Fruit fly (Drosophila melanogaster) whole organism, embryonic: ENCODE measurements around the gene dsf.

Experiments used
- ATbp ChIP-seq: fragments of 200-800 bp; sonication (Bioruptor generic); optimal IDR thresholded peaks from 2 replicates; lab custom pipeline; 2017; ENCODE audit warnings: missing biosample characterization, mild to moderate bottlenecking, missing genetic modification characterization, missing genetic modification reagents
- Atf6 ChIP-seq: fragments of 200-800 bp; sonication (Bioruptor generic); IDR thresholded peaks from 2 replicates; pipeline ENCODE4 v1.3.6; 2022; ENCODE audit warnings: missing biosample characterization, missing genetic modification characterization
- CG10147 ChIP-seq: fragments of 200-800 bp; sonication (Bioruptor generic); optimal IDR thresholded peaks from 2 replicates; lab custom pipeline; 2019; ENCODE audit warnings: missing biosample characterization, mild to moderate bottlenecking, missing genetic modification characterization, moderate library complexity
- CG11085 ChIP-seq: fragments of 200-800 bp; sonication (Bioruptor generic); IDR thresholded peaks from 2 replicates; pipeline ENCODE4 v1.3.6; 2022; ENCODE audit warnings: missing biosample characterization, missing genetic modification characterization
- CG11093 ChIP-seq: fragments of 200-800 bp; sonication (Bioruptor generic); IDR thresholded peaks from 3 replicates; pipeline ENCODE4 v1.3.6; 2022; ENCODE audit warnings: missing biosample characterization, missing genetic modification characterization
- CG12659 ChIP-seq: fragments of 200-800 bp; sonication (Bioruptor generic); optimal IDR thresholded peaks from 3 replicates; lab custom pipeline; 2017; ENCODE audit warnings: mild to moderate bottlenecking, missing biosample characterization, missing genetic modification reagents, missing genetic modification characterization
- CG12744 ChIP-seq: fragments of 200-800 bp; sonication (Bioruptor generic); optimal IDR thresholded peaks from 2 replicates; lab custom pipeline; 2016; ENCODE audit warnings: missing biosample characterization, missing genetic modification characterization
- CG13775 ChIP-seq: fragments of 200-800 bp; sonication (Bioruptor generic); optimal IDR thresholded peaks from 3 replicates; lab custom pipeline; 2017; ENCODE audit warnings: missing biosample characterization, mild to moderate bottlenecking, missing genetic modification characterization
- CG15011 ChIP-seq: fragments of 200-800 bp; sonication (Bioruptor generic); optimal IDR thresholded peaks from 3 replicates; lab custom pipeline; 2018; ENCODE audit warnings: missing biosample characterization, mild to moderate bottlenecking, missing genetic modification characterization
- CG1602 ChIP-seq: fragments of 200-800 bp; sonication (Bioruptor generic); optimal IDR thresholded peaks from 3 replicates; lab custom pipeline; 2016; ENCODE audit warnings: missing biosample characterization, missing genetic modification characterization
- CG1603 ChIP-seq: fragments of 200-800 bp; sonication (Bioruptor generic); optimal IDR thresholded peaks from 2 replicates; lab custom pipeline; 2019; ENCODE audit warnings: missing biosample characterization, mild to moderate bottlenecking, missing genetic modification characterization, moderate library complexity
- CG16813 ChIP-seq: fragments of 200-800 bp; sonication (Bioruptor generic); IDR thresholded peaks from 3 replicates; pipeline ENCODE4 v1.3.6; 2022; ENCODE audit warnings: missing biosample characterization, missing genetic modification characterization; ENCODE audit not compliant: partially characterized antibody
- CG17186 ChIP-seq: fragments of 200-800 bp; sonication (Bioruptor generic); optimal IDR thresholded peaks from 3 replicates; lab custom pipeline; 2017; ENCODE audit warnings: missing biosample characterization, missing genetic modification reagents, missing genetic modification characterization
- CG17912 ChIP-seq: fragments of 200-800 bp; sonication (Bioruptor generic); optimal IDR thresholded peaks from 2 replicates; lab custom pipeline; 2018; ENCODE audit warnings: missing biosample characterization, mild to moderate bottlenecking, missing genetic modification characterization
- CG31224 ChIP-seq: fragments of 200-800 bp; sonication (Bioruptor generic); IDR thresholded peaks from 2 replicates; pipeline ENCODE4 v1.3.6; 2022; ENCODE audit warnings: missing biosample characterization, missing genetic modification characterization
- CG34422 ChIP-seq: fragments of 200-800 bp; sonication (Bioruptor generic); IDR thresholded peaks from 3 replicates; pipeline ENCODE4 v1.3.6; 2022; ENCODE audit warnings: missing biosample characterization, missing genetic modification characterization
- CG3995 ChIP-seq: fragments of 200-800 bp; sonication (Bioruptor generic); optimal IDR thresholded peaks from 3 replicates; lab custom pipeline; 2016; ENCODE audit warnings: missing biosample characterization, missing genetic modification characterization
- CG6683 ChIP-seq: fragments of 200-800 bp; sonication (Bioruptor generic); optimal IDR thresholded peaks from 2 replicates; lab custom pipeline; 2017; ENCODE audit warnings: missing biosample characterization, mild to moderate bottlenecking, missing genetic modification characterization, missing genetic modification reagents
- CG7271 ChIP-seq: fragments of 200-800 bp; sonication (Bioruptor generic); optimal IDR thresholded peaks from 2 replicates; lab custom pipeline; 2018; ENCODE audit warnings: missing biosample characterization, mild to moderate bottlenecking, missing genetic modification characterization, moderate library complexity
- CG9797 ChIP-seq: fragments of 200-800 bp; sonication (Bioruptor generic); optimal IDR thresholded peaks from 3 replicates; lab custom pipeline; 2018; ENCODE audit warnings: missing biosample characterization, mild to moderate bottlenecking, missing genetic modification characterization
- E2f2 ChIP-seq: fragments of 200-800 bp; sonication (Bioruptor generic); IDR thresholded peaks from 2 replicates; pipeline ENCODE4 v1.3.6; 2022; ENCODE audit warnings: missing biosample characterization, missing genetic modification characterization
- ERR ChIP-seq: fragments of 200-800 bp; sonication (Bioruptor generic); optimal IDR thresholded peaks from 2 replicates; lab custom pipeline; 2016; ENCODE audit warnings: missing biosample characterization, missing genetic modification characterization
- Hand ChIP-seq: fragments of 200-800 bp; sonication (Bioruptor generic); optimal IDR thresholded peaks from 2 replicates; lab custom pipeline; 2017; ENCODE audit warnings: mild to moderate bottlenecking, missing biosample characterization, missing genetic modification reagents, missing genetic modification characterization
- Med ChIP-seq: fragments of 200-800 bp; sonication (Bioruptor generic); peaks from one replicate; lab custom pipeline; 2016; ENCODE audit warnings: missing biosample characterization, missing genetic modification characterization, mild to moderate bottlenecking, inconsistent platforms, moderate library complexity
- NK7.1 ChIP-seq: fragments of 200-800 bp; sonication (Bioruptor generic); optimal IDR thresholded peaks from 3 replicates; lab custom pipeline; 2016; ENCODE audit warnings: missing biosample characterization, missing genetic modification characterization
- Opbp ChIP-seq: fragments of 200-800 bp; sonication (Bioruptor generic); IDR thresholded peaks from 3 replicates; pipeline ENCODE4 v1.3.6; 2022; ENCODE audit warnings: missing biosample characterization, missing genetic modification characterization; ENCODE audit not compliant: partially characterized antibody
- ash1 ChIP-seq: fragments of 200-800 bp; sonication (Bioruptor generic); optimal IDR thresholded peaks from 2 replicates; lab custom pipeline; 2018; ENCODE audit warnings: missing biosample characterization, mild to moderate bottlenecking, missing genetic modification characterization
- bcd ChIP-seq: fragments of 200-800 bp; sonication (Bioruptor generic); optimal IDR thresholded peaks from 2 replicates; lab custom pipeline; 2017; ENCODE audit warnings: missing biosample characterization, mild to moderate bottlenecking, missing genetic modification characterization
- chif ChIP-seq, 2 experiments: fragments of 200-800 bp; sonication (Bioruptor generic); optimal IDR thresholded peaks; 3 replicates each; lab custom pipeline; 2016; ENCODE audit warnings: missing biosample characterization in 2 of 2, missing genetic modification characterization in 2 of 2
- crp ChIP-seq, 2 experiments: fragments of 200-800 bp; sonication (Bioruptor generic); optimal IDR thresholded peaks; 2 replicates in 1 of 2; 3 replicates in 1 of 2; lab custom pipeline; 2017; ENCODE audit warnings: missing biosample characterization in 2 of 2, missing genetic modification characterization in 2 of 2, mild to moderate bottlenecking in 1 of 2, moderate library complexity in 1 of 2
- dysf ChIP-seq: fragments of 200-800 bp; sonication (Bioruptor generic); IDR thresholded peaks from 3 replicates; pipeline ENCODE4 v1.3.6; 2022; ENCODE audit warnings: missing biosample characterization, missing genetic modification characterization
- ems ChIP-seq: fragments of 200-800 bp; sonication (Bioruptor generic); optimal IDR thresholded peaks from 3 replicates; lab custom pipeline; 2016; ENCODE audit warnings: missing biosample characterization, missing genetic modification characterization
- eyg ChIP-seq: fragments of 200-800 bp; sonication (Bioruptor generic); optimal IDR thresholded peaks from 3 replicates; lab custom pipeline; 2016; ENCODE audit warnings: missing biosample characterization, missing genetic modification characterization
- hbn ChIP-seq: fragments of 200-800 bp; sonication (Bioruptor generic); IDR thresholded peaks from 2 replicates; pipeline ENCODE4 v1.3.6; 2022; ENCODE audit warnings: missing biosample characterization, missing genetic modification characterization; ENCODE audit not compliant: partially characterized antibody
- hkb ChIP-seq, 2 experiments: fragments of 200-800 bp in 1 of 2; fragments of >200 bp in 1 of 2; sonication (Bioruptor generic) in 1 of 2; IDR thresholded peaks in 1 of 2; optimal IDR thresholded peaks in 1 of 2; 2 replicates each; pipeline versions ENCODE4 v1.3.6 to Lab custom; 2017 to 2022; ENCODE audit warnings: missing biosample characterization in 1 of 2, missing genetic modification characterization in 1 of 2
- klu ChIP-seq: fragments of 200-800 bp; sonication (Bioruptor generic); IDR thresholded peaks from 2 replicates; pipeline ENCODE4 v1.3.6; 2022; ENCODE audit warnings: missing biosample characterization, missing genetic modification characterization
- maf-S ChIP-seq: fragments of 200-800 bp; sonication (Bioruptor generic); optimal IDR thresholded peaks from 2 replicates; lab custom pipeline; 2016; ENCODE audit warnings: missing biosample characterization, missing genetic modification characterization
- onecut ChIP-seq: fragments of 200-800 bp; sonication (Bioruptor generic); IDR thresholded peaks from 2 replicates; pipeline ENCODE4 v1.3.6; 2022; ENCODE audit warnings: missing biosample characterization, missing genetic modification characterization
- pzg ChIP-seq: fragments of 200-800 bp; sonication (Bioruptor generic); optimal IDR thresholded peaks from 3 replicates; lab custom pipeline; 2018; ENCODE audit warnings: missing biosample characterization, mild to moderate bottlenecking, missing genetic modification characterization, moderate library complexity
- row ChIP-seq: fragments of 200-800 bp; sonication (Bioruptor generic); IDR thresholded peaks from 3 replicates; pipeline ENCODE4 v1.3.6; 2022; ENCODE audit warnings: missing biosample characterization, missing genetic modification characterization
- salm ChIP-seq: fragments of 200-800 bp; sonication (Bioruptor generic); optimal IDR thresholded peaks from 2 replicates; lab custom pipeline; 2018; ENCODE audit warnings: missing biosample characterization, mild to moderate bottlenecking, missing genetic modification characterization
- schlank ChIP-seq: fragments of 200-800 bp; sonication (Bioruptor generic); optimal IDR thresholded peaks from 2 replicates; lab custom pipeline; 2018; ENCODE audit warnings: missing biosample characterization, mild to moderate bottlenecking, missing genetic modification characterization
- twi ChIP-seq: fragments of 200-800 bp; optimal IDR thresholded peaks from 2 replicates; lab custom pipeline; 2019; ENCODE audit warnings: missing biosample characterization, mild to moderate bottlenecking, missing genetic modification characterization, moderate library complexity
- unpg ChIP-seq: fragments of 200-800 bp; sonication (Bioruptor generic); optimal IDR thresholded peaks from 3 replicates; lab custom pipeline; 2018; ENCODE audit warnings: missing biosample characterization, mild to moderate bottlenecking, missing genetic modification characterization, moderate library complexity

The dsf gene

DNA sequence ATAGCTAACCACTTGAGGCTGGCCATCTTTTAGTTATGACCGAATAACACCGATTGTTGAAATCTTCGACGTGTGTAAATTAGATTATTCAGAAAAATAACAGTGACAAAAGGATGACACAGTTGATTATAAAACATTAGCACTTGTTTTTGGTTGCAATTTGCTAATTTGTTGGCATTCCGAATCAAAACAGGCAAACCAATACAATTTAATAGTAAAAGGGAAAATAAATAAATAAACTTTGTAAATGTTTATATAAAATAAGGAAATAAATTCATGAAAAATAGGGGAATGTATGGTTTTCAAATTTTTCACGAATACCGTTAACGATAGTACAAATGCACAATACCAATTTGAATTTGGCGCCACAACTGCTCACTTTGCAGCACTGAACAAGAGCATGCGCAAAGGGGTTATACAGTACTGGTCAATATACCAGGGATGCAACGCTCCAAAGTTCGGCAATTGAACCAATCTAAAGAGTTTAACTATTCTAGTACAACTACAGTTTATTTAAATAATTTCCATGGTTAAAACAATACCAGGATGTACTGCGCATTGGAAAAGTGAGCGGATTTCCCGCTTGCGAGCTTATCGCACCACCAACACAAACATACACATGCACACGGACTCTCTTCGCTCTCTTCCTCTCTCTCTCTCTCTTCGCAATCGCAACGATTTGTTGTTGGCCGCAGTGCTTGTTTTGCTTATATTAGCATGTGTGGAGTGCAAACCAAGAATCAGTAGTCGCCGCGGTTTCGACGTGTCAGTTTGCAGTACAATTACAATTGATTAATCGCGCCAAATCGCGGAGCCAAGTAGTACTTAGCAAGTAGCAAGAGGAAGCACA lies 17.7 kb downstream of the dsf start, which contains the start of the genes Sfp26Ad and Gpdh1 (continued):
- TF ChIP-seq chif (GFP tag; optimal IDR thresholded peaks at IDR 0.05; lab: Kevin White, UChicago), result peak; percentile 68 to 76
- TF ChIP-seq bcd (GFP tag; lab: Kevin White, UChicago), result peak; percentile 73
- peak; percentile 62 for TF ChIP-seq Hand (GFP tag; lab: Kevin White, UChicago)
- peak; percentile 96 for TF ChIP-seq pzg (GFP tag; lab: Kevin White, UChicago)
- TF ChIP-seq CG6683 (GFP tag; lab: Kevin White, UChicago), result peak; percentile 30
- TF ChIP-seq CG1603 (tag; lab: Kevin White, UChicago), result peak; percentile 82
- TF ChIP-seq hbn, result no peak; the same call in 1 of the 2 replicates
- peak; percentile 79 for TF ChIP-seq CG1602 (GFP tag; lab: Kevin White, UChicago)
- peak; percentile 72 for TF ChIP-seq CG13775 (GFP tag; lab: Kevin White, UChicago)
- TF ChIP-seq CG12659 (GFP tag; lab: Kevin White, UChicago), result peak; percentile 84
- TF ChIP-seq CG12744 (GFP tag; lab: Kevin White, UChicago), result peak; percentile 38
- peak; percentile 71 for TF ChIP-seq eyg (GFP tag; lab: Kevin White, UChicago)
- peak; percentile 56; the same call in 1 of the 2 replicates for TF ChIP-seq CG11085
- TF ChIP-seq CG3995 (GFP tag; lab: Kevin White, UChicago), result peak; percentile 50
- no peak for TF ChIP-seq CG11093 (GFP tag; lab: Robert Waterston, UW)
- peak in 1 of 2 experiments; percentile 49 for TF ChIP-seq crp (GFP tag; optimal IDR thresholded peaks at IDR 0.05; lab: Kevin White, UChicago)
- peak; percentile 87 for TF ChIP-seq ems
- peak; percentile 77 for TF ChIP-seq CG17186 (GFP tag; lab: Kevin White, UChicago)
- TF ChIP-seq maf-S (GFP tag; lab: Kevin White, UChicago), result peak; percentile 80
- TF ChIP-seq schlank (tag; lab: Kevin White, UChicago), result no peak
- peak; percentile 37 for TF ChIP-seq ATbp (GFP tag; lab: Kevin White, UChicago)
- peak; percentile 77 for TF ChIP-seq row (GFP tag; lab: Robert Waterston, UW)
- TF ChIP-seq NK7.1, result peak; percentile 51
- peak; percentile 54 for TF ChIP-seq CG9797 (GFP tag; lab: Kevin White, UChicago)
- no peak for TF ChIP-seq CG7271 (tag; lab: Kevin White, UChicago)

dm6 chr2L:5944305-5945282 lies 18.9 kb downstream of the dsf start:
- no peak for TF ChIP-seq CG10147
- TF ChIP-seq hkb (optimal IDR thresholded peaks at IDR 0.05; lab: Kevin White, UChicago), result no peak
- TF ChIP-seq hkb (GFP tag; IDR thresholded peaks at IDR 0.05; lab: Robert Waterston, UW), result peak; percentile 63; the same call in 1 of the 2 replicates
- no peak for TF ChIP-seq unpg (GFP tag; lab: Kevin White, UChicago)
- TF ChIP-seq Atf6, result peak; percentile 45; the same call in 1 of the 2 replicates
- peak; percentile 82 for TF ChIP-seq Med (GFP tag; lab: Kevin White, UChicago)
- peak; percentile 35; the same call in 1 of the 3 replicates for TF ChIP-seq CG34422
- TF ChIP-seq Opbp (GFP tag; lab: Robert Waterston, UW), result peak; percentile 31; the same call in 1 of the 3 replicates
- peak; percentile 50; the same call in 2 of the 3 replicates for TF ChIP-seq dysf
- peak; percentile 38; the same call in 1 of the 2 replicates for TF ChIP-seq E2f2 (GFP tag; lab: Robert Waterston, UW)
- TF ChIP-seq CG31224 (GFP tag; lab: Robert Waterston, UW), result no peak
- no peak for TF ChIP-seq CG15011 (GFP tag; lab: Kevin White, UChicago)
- TF ChIP-seq ash1 (GFP tag; lab: Kevin White, UChicago), result no peak
- 0 out of 2 replicates have a peak, but pooled peaks have one; percentile 19 for TF ChIP-seq klu (GFP tag; lab: Robert Waterston, UW)
- TF ChIP-seq CG11093 (GFP tag; lab: Robert Waterston, UW), result no peak
- peak; percentile 46; the same call in 1 of the 3 replicates for TF ChIP-seq CG16813 (GFP tag; lab: Robert Waterston, UW)
- peak; percentile 33 for TF ChIP-seq CG17912 (GFP tag; lab: Kevin White, UChicago)
- peak; percentile 18; the same call in 1 of the 2 replicates for TF ChIP-seq onecut (GFP tag; lab: Robert Waterston, UW)
- peak; percentile 70 for TF ChIP-seq ERR (GFP tag; lab: Kevin White, UChicago)
- TF ChIP-seq salm (tag; lab: Kevin White, UChicago), result peak; percentile 25
- TF ChIP-seq twi (tag; lab: Kevin White, UChicago), result peak; percentile 55
